Fruit fly (Drosophila melanogaster) whole organism, wandering third instar larva: ENCODE data around the gene Cubn.

Experiments used
- CG32264 ChIP-seq: fragments of 200-800 bp; sonication (Bioruptor generic); optimal IDR thresholded peaks from 2 replicates; lab custom pipeline; 2016; ENCODE audit warnings: missing biosample characterization, missing genetic modification characterization
- CrebA ChIP-seq: fragments of 200-800 bp; sonication (Bioruptor generic); optimal IDR thresholded peaks from 2 replicates; lab custom pipeline; 2016; ENCODE audit warnings: missing biosample characterization, mild to moderate bottlenecking, missing genetic modification characterization, borderline replicate concordance
- Dfd ChIP-seq: fragments of >200 bp; optimal IDR thresholded peaks from 2 replicates; lab custom pipeline; 2017; ENCODE audit warnings: missing biosample characterization, missing genetic modification characterization
- Dif ChIP-seq: fragments of 200-275, 200-300 bp; sonication (Bioruptor generic); optimal IDR thresholded peaks from 2 replicates; lab custom pipeline; 2018; ENCODE audit warnings: missing biosample characterization, missing genetic modification characterization; ENCODE audit not compliant: partially characterized antibody
- HLH106 ChIP-seq: fragments of 200-800 bp; optimal IDR thresholded peaks from 3 replicates; lab custom pipeline; 2019; ENCODE audit warnings: missing biosample characterization, mild to moderate bottlenecking, missing genetic modification characterization, moderate library complexity
- Hr83 ChIP-seq: fragments of 200-300 bp; sonication (Bioruptor generic); optimal IDR thresholded peaks from 2 replicates; lab custom pipeline; 2016; ENCODE audit warnings: missing biosample characterization, mild to moderate bottlenecking, missing genetic modification characterization, moderate library complexity; ENCODE audit not compliant: poor library complexity, severe bottlenecking
- Jra ChIP-seq: sonication (Bioruptor generic); optimal IDR thresholded peaks from 2 replicates; lab custom pipeline; 2016; ENCODE audit warnings: missing biosample characterization, missing genetic modification characterization
- Myc ChIP-seq: fragments of >200 bp; optimal IDR thresholded peaks from 2 replicates; lab custom pipeline; 2017
- OdsH ChIP-seq: fragments of 200-800 bp; sonication (Bioruptor generic); optimal IDR thresholded peaks from 2 replicates; lab custom pipeline; 2016; ENCODE audit warnings: missing biosample characterization, mild to moderate bottlenecking, missing genetic modification characterization
- Rel ChIP-seq, 2 experiments: fragments of 200-800 bp; sonication (Bioruptor generic) in 1 of 2; optimal IDR thresholded peaks; 2 replicates in 1 of 2; 3 replicates in 1 of 2; lab custom pipeline; 2016 to 2019; ENCODE audit warnings: mild to moderate bottlenecking in 2 of 2, missing biosample characterization in 2 of 2, missing genetic modification characterization in 2 of 2, moderate library complexity in 1 of 2
- Sp1 ChIP-seq: fragments of 200-800 bp; sonication (Bioruptor generic); optimal IDR thresholded peaks from 3 replicates; lab custom pipeline; 2019; ENCODE audit warnings: missing biosample characterization, mild to moderate bottlenecking, missing genetic modification characterization, moderate library complexity
- Vsx2 ChIP-seq: fragments of 200-300, 225-300 bp; sonication (Bioruptor generic); optimal IDR thresholded peaks from 2 replicates; lab custom pipeline; 2018; ENCODE audit warnings: missing biosample characterization, missing genetic modification characterization; ENCODE audit not compliant: partially characterized antibody
- br ChIP-seq: fragments of 200-800 bp; sonication (Bioruptor generic); optimal IDR thresholded peaks from 2 replicates; lab custom pipeline; 2016; ENCODE audit warnings: missing biosample characterization, missing genetic modification characterization
- brk ChIP-seq: fragments of 200-800 bp; sonication (Bioruptor generic); optimal IDR thresholded peaks from 2 replicates; lab custom pipeline; 2016; ENCODE audit warnings: missing biosample characterization, mild to moderate bottlenecking, missing genetic modification characterization
- dl ChIP-seq, 2 experiments: fragments of 175-275, 200-275 bp in 1 of 2; fragments of 200-275 bp in 1 of 2; sonication (Bioruptor generic); optimal IDR thresholded peaks; lab custom pipeline; 2018; ENCODE audit warnings: mild to moderate bottlenecking in 2 of 2, missing biosample characterization in 2 of 2, missing genetic modification characterization in 2 of 2, moderate library complexity in 2 of 2; ENCODE audit not compliant: partially characterized antibody in 2 of 2, insufficient read depth in 1 of 2
- dmrt93B ChIP-seq: fragments of 200-800 bp; sonication (Bioruptor generic); optimal IDR thresholded peaks from 2 replicates; lab custom pipeline; 2018; ENCODE audit warnings: missing biosample characterization, mild to moderate bottlenecking, missing genetic modification characterization
- ey ChIP-seq: fragments of 200-800 bp; sonication (Bioruptor generic); optimal IDR thresholded peaks from 2 replicates; lab custom pipeline; 2016; ENCODE audit warnings: missing biosample characterization, missing genetic modification characterization
- foxo ChIP-seq, 2 experiments: fragments of 200-800 bp; sonication (Bioruptor generic); optimal IDR thresholded peaks; 2 replicates in 1 of 2; 3 replicates in 1 of 2; lab custom pipeline; 2016 to 2017; ENCODE audit warnings: missing biosample characterization in 2 of 2, missing genetic modification characterization in 2 of 2
- fru ChIP-seq: fragments of 200-800 bp; sonication (Bioruptor generic); optimal IDR thresholded peaks from 3 replicates; lab custom pipeline; 2016; ENCODE audit warnings: missing biosample characterization, mild to moderate bottlenecking, missing genetic modification characterization
- h ChIP-seq: fragments of 200-800 bp; sonication (Bioruptor generic); optimal IDR thresholded peaks from 3 replicates; lab custom pipeline; 2016; ENCODE audit warnings: missing biosample characterization, mild to moderate bottlenecking, missing genetic modification characterization
- jim ChIP-seq: fragments of 175-275, 200-325 bp; sonication (Bioruptor generic); optimal IDR thresholded peaks from 2 replicates; lab custom pipeline; 2016; ENCODE audit warnings: missing biosample characterization, mild to moderate bottlenecking, missing genetic modification characterization
- lola ChIP-seq: fragments of >200 bp; optimal IDR thresholded peaks from 2 replicates; lab custom pipeline; 2017; ENCODE audit warnings: missing biosample characterization, missing genetic modification characterization
- psq ChIP-seq: fragments of 200-800 bp; sonication (Bioruptor generic); optimal IDR thresholded peaks from 3 replicates; lab custom pipeline; 2017; ENCODE audit warnings: missing biosample characterization, mild to moderate bottlenecking, missing genetic modification characterization, moderate library complexity
- rgr ChIP-seq: fragments of 200-800 bp; sonication (Bioruptor generic); optimal IDR thresholded peaks from 3 replicates; lab custom pipeline; 2016; ENCODE audit warnings: missing biosample characterization, mild to moderate bottlenecking, missing genetic modification characterization
- sv ChIP-seq: fragments of 200-800 bp; sonication (Bioruptor generic); optimal IDR thresholded peaks from 3 replicates; lab custom pipeline; 2016; ENCODE audit warnings: missing biosample characterization, missing genetic modification characterization
- tai ChIP-seq: sonication (Bioruptor generic); optimal IDR thresholded peaks from 2 replicates; lab custom pipeline; 2016; ENCODE audit warnings: missing biosample characterization, missing genetic modification characterization
- usp ChIP-seq: fragments of >200 bp; optimal IDR thresholded peaks from 2 replicates; lab custom pipeline; 2017; ENCODE audit warnings: missing biosample characterization, missing genetic modification characterization

Gene Cubn

dm6 chrX:9571208-9571607 is at the start of gene Cubn:
Gene Cubn (minus strand): TSS chrX:9571308.
- TF ChIP-seq Hr83 (GFP tag; lab: Kevin White, UChicago) (no peak), dmrt93B (GFP tag; lab: Kevin White, UChicago) (no peak), Jra (GFP tag; lab: Kevin White, UChicago) (no peak), usp (GFP tag; lab: Kevin White, UChicago) (no peak), Dfd (no peak), sv (GFP tag; lab: Kevin White, UChicago) (no peak), psq (GFP tag; lab: Kevin White, UChicago) (no peak), jim (GFP tag; lab: Kevin White, UChicago) (no peak), Dif (no peak), dl (GFP tag; optimal IDR thresholded peaks at IDR 0.05; lab: Kevin White, UChicago; ENCODE audit: insufficient read depth in 1 of 2, partially characterized antibody in 2 of 2) (no peak), Myc (lab: Kevin White, UChicago) (no peak), Rel (GFP tag; optimal IDR thresholded peaks at IDR 0.05; lab: Kevin White, UChicago) (no peak), Rel (tag; optimal IDR thresholded peaks at IDR 0.05; lab: Kevin White, UChicago) (no peak), foxo (GFP tag; optimal IDR thresholded peaks at IDR 0.05; lab: Kevin White, UChicago) (no peak)
- TF ChIP-seq, all 38 proteins: peak for 0

dm6 chrX:9617598-9618076 is 46.5 kb upstream of the Cubn start:
- TF ChIP-seq usp (GFP tag; lab: Kevin White, UChicago): no peak
- no peak for TF ChIP-seq ey (GFP tag; lab: Kevin White, UChicago)
- TF ChIP-seq HLH106 (tag; lab: Kevin White, UChicago): no peak
- TF ChIP-seq OdsH (GFP tag; lab: Kevin White, UChicago): no peak
- no peak for TF ChIP-seq Dif
- no peak for TF ChIP-seq psq (GFP tag; lab: Kevin White, UChicago)
- no peak for TF ChIP-seq Rel (GFP tag; optimal IDR thresholded peaks at IDR 0.05; lab: Kevin White, UChicago)
- peak; percentile 97 for TF ChIP-seq Rel (tag; optimal IDR thresholded peaks at IDR 0.05; lab: Kevin White, UChicago)

dm6 chrX:9615471-9615870 is 44.4 kb upstream of the Cubn start:
- TF ChIP-seq ey (GFP tag; lab: Kevin White, UChicago) (peak; percentile 23), Hr83 (GFP tag; lab: Kevin White, UChicago) (no peak), dmrt93B (GFP tag; lab: Kevin White, UChicago) (no peak), psq (GFP tag; lab: Kevin White, UChicago) (peak; percentile 24), rgr (GFP tag; lab: Kevin White, UChicago) (peak; percentile 22), Sp1 (GFP tag; lab: Kevin White, UChicago) (peak; percentile 7), fru (peak; percentile 46), HLH106 (tag; lab: Kevin White, UChicago) (peak; percentile 12), foxo (GFP tag; optimal IDR thresholded peaks at IDR 0.05; lab: Kevin White, UChicago) (peak in 1 of 2 experiments; percentile 46)
- TF ChIP-seq, all 38 proteins: peak for 7

dm6 chrX:9608727-9609419 is 37.8 kb upstream of the Cubn start, which contains the start of the genes LysRS and Hecw:
Gene LysRS (minus strand): TSS chrX:9608884.
Gene Hecw (plus strand): TSS chrX:9608946.
- TF ChIP-seq OdsH (GFP tag; lab: Kevin White, UChicago): no peak
- no peak for TF ChIP-seq HLH106 (tag; lab: Kevin White, UChicago)
- TF ChIP-seq rgr (GFP tag; lab: Kevin White, UChicago): peak; percentile 9
- TF ChIP-seq CrebA: no peak
- TF ChIP-seq Rel (GFP tag; optimal IDR thresholded peaks at IDR 0.05; lab: Kevin White, UChicago): no peak
- peak; percentile 99 for TF ChIP-seq Rel (tag; optimal IDR thresholded peaks at IDR 0.05; lab: Kevin White, UChicago)
- peak in 1 of 2 experiments; percentile 1 for TF ChIP-seq foxo (GFP tag; optimal IDR thresholded peaks at IDR 0.05; lab: Kevin White, UChicago)
- TF ChIP-seq Dif: no peak
- TF ChIP-seq Sp1 (GFP tag; lab: Kevin White, UChicago): peak; percentile 10
- TF ChIP-seq dmrt93B (GFP tag; lab: Kevin White, UChicago): no peak
- TF ChIP-seq psq (GFP tag; lab: Kevin White, UChicago): peak; percentile 34
- peak; percentile 29 for TF ChIP-seq Myc (lab: Kevin White, UChicago)
- TF ChIP-seq, all 38 proteins: peak for 6

- TF ChIP-seq Hr83 (GFP tag; lab: Kevin White, UChicago) (no peak), Sp1 (GFP tag; lab: Kevin White, UChicago) (no peak), usp (GFP tag; lab: Kevin White, UChicago) (no peak), CG32264 (GFP tag; lab: Kevin White, UChicago) (no peak), rgr (GFP tag; lab: Kevin White, UChicago) (peak; percentile 3), HLH106 (tag; lab: Kevin White, UChicago) (no peak), brk (GFP tag; lab: Kevin White, UChicago) (no peak), h (peak; percentile 10), sv (GFP tag; lab: Kevin White, UChicago) (no peak), OdsH (GFP tag; lab: Kevin White, UChicago) (no peak), Vsx2 (GFP tag; lab: Kevin White, UChicago) (no peak), br (GFP tag; lab: Kevin White, UChicago) (no peak), tai (GFP tag; lab: Kevin White, UChicago) (no peak), lola (GFP tag; lab: Kevin White, UChicago) (no peak), Rel (GFP tag; optimal IDR thresholded peaks at IDR 0.05; lab: Kevin White, UChicago) (no peak), Rel (tag; optimal IDR thresholded peaks at IDR 0.05; lab: Kevin White, UChicago) (no peak)
Observed at dm6 chrX:9605783-9606182, 34.7 kb upstream of the Cubn start, which contains the start of gene Lst8. Gene Lst8 (minus strand): TSS chrX:9605969.
